Worm (Caenorhabditis elegans) whole organism, mixed stage, embryonic: ENCODE data around the gene T21B6.3.

Experiments
- cnd-1 ChIP-seq: fragments of 200-800 bp; sonication (Bioruptor generic); optimal IDR thresholded peaks from 2 replicates; lab custom pipeline; 2018; ENCODE audit warnings: mild to moderate bottlenecking, missing genetic modification characterization, missing compliant biosample characterization
- elt-3 ChIP-seq: fragments of 150-350 bp; optimal IDR thresholded peaks from 2 replicates; lab custom pipeline; 2014; ENCODE audit warnings: missing biosample characterization, missing genetic modification characterization
- lin-13 ChIP-seq: fragments of 150-350 bp; optimal IDR thresholded peaks from 2 replicates; lab custom pipeline; 2014; ENCODE audit warnings: missing biosample characterization, missing genetic modification characterization
- lin-32 ChIP-seq: fragments of 200-800 bp; sonication (Bioruptor generic); optimal IDR thresholded peaks from 2 replicates; lab custom pipeline; 2018; ENCODE audit warnings: mild to moderate bottlenecking, missing genetic modification characterization, missing compliant biosample characterization
- nhr-28 ChIP-seq: fragments of 150-350 bp; optimal IDR thresholded peaks from 2 replicates; lab custom pipeline; 2014; ENCODE audit warnings: missing biosample characterization, missing genetic modification characterization
- snpc-4 ChIP-seq: fragments of 150-350 bp; optimal IDR thresholded peaks from 2 replicates; lab custom pipeline; 2014; ENCODE audit warnings: missing biosample characterization, missing genetic modification characterization
- ztf-11 ChIP-seq: fragments of 150-350 bp; optimal IDR thresholded peaks from 2 replicates; lab custom pipeline; 2014; ENCODE audit warnings: missing biosample characterization, missing genetic modification characterization

- TF ChIP-seq lin-32 (no peak), cnd-1 (tag; lab: Kevin White, UChicago) (no peak), elt-3 (no peak), nhr-28 (no peak), ztf-11 (no peak), lin-13 (tag; lab: Kevin White, UChicago) (no peak), snpc-4 (no peak)
These were observed 19.7 kb downstream of the T21B6.3 start, which contains the start of gene dgn-1 for ce11 chrX:10928948-10929563.
